Worm (Caenorhabditis elegans): ENCODE data around the gene nlp-7.

The nlp-7 gene

ce11 chrX:8623840-8624591 lies 31.0 kb downstream of the nlp-7 start (continued):
- TF ChIP-seq unc-39 (tag; optimal IDR thresholded peaks at IDR 0.05) (no peak), lin-15B (tag; optimal IDR thresholded peaks at IDR 0.05) (no peak), nhr-25 (tag; optimal IDR thresholded peaks at IDR 0.05; ENCODE audit: borderline replicate concordance, insufficient read depth) (no peak), tra-1 (GFP tag; IDR thresholded peaks at IDR 0.05) (peak; percentile 70), nhr-41 (GFP tag; IDR thresholded peaks at IDR 0.05) (peak; percentile 48), zip-11 (GFP tag; IDR thresholded peaks at IDR 0.05) (peak; percentile 83), ctbp-1 (GFP tag; IDR thresholded peaks at IDR 0.05) (peak; percentile 67), hlh-30 (tag; optimal IDR thresholded peaks at IDR 0.05; ENCODE audit: insufficient read depth) (peak; percentile 37), zag-1 (tag; optimal IDR thresholded peaks at IDR 0.05) (no peak), rbr-2 (tag; optimal IDR thresholded peaks at IDR 0.05) (peak; percentile 56), madf-9 (GFP tag; conservative IDR thresholded peaks at IDR 0.05) (peak; percentile 52), nhr-48 (tag; optimal IDR thresholded peaks at IDR 0.05) (peak; percentile 12), egl-43 (GFP tag; IDR thresholded peaks at IDR 0.05) (peak; percentile 89), daf-19 (GFP tag; conservative IDR thresholded peaks at IDR 0.05) (peak; percentile 72; the same call in 1 of the 2 replicates), zfp-2 (tag; optimal IDR thresholded peaks at IDR 0.05) (no peak), daf-12 (tag; optimal IDR thresholded peaks at IDR 0.05) (no peak), set-16 (GFP tag; IDR thresholded peaks at IDR 0.05) (no peak), nhr-102 (tag; optimal IDR thresholded peaks at IDR 0.05) (peak; percentile 55), tag-97 (GFP tag; IDR thresholded peaks at IDR 0.05) (no peak), madf-5 (GFP tag; IDR thresholded peaks at IDR 0.05) (no peak), lin-38 (GFP tag; IDR thresholded peaks at IDR 0.05) (peak; percentile 79), dmd-8 (GFP tag; IDR thresholded peaks at IDR 0.05) (peak; percentile 60; the same call in 1 of the 2 replicates), zfp-3 (GFP tag; conservative IDR thresholded peaks at IDR 0.05) (peak; percentile 70; the same call in 1 of the 2 replicates), arid-1 (GFP tag; conservative IDR thresholded peaks at IDR 0.05) (peak; percentile 71), spr-1 (tag; optimal IDR thresholded peaks at IDR 0.05) (peak; percentile 73), hlh-11 (tag; optimal IDR thresholded peaks at IDR 0.05) (peak; percentile 44), unc-62 (GFP tag; optimal IDR thresholded peaks at IDR 0.05 in 1 of 2) (no peak), unc-62 (tag; optimal IDR thresholded peaks at IDR 0.05) (no peak), daf-16 (GFP tag; optimal IDR thresholded peaks at IDR 0.05) (peak; percentile 8 to 46), daf-16 (tag; optimal IDR thresholded peaks at IDR 0.05) (peak; percentile 67), Y105C5A.15 (GFP tag; IDR thresholded peaks at IDR 0.05) (peak; percentile 87), T20F7.1 (GFP tag; optimal IDR thresholded peaks at IDR 0.05) (peak; percentile 44), ama-1 (optimal IDR thresholded peaks at IDR 0.05) (no peak), pha-4 (GFP tag; IDR thresholded peaks at IDR 0.05) (peak; percentile 79), pha-4 (tag; optimal IDR thresholded peaks at IDR 0.05) (no peak), nhr-28 (tag; optimal IDR thresholded peaks at IDR 0.05) (peak; percentile 20), duxl-1 (tag; optimal IDR thresholded peaks at IDR 0.05; ENCODE audit: poor library complexity) (peak; percentile 74), attf-4 (tag; optimal IDR thresholded peaks at IDR 0.05) (no peak), mxl-2 (GFP tag; conservative IDR thresholded peaks at IDR 0.05) (0 out of 2 replicates have a peak, but pooled peaks have one; percentile 7), nhr-42 (GFP tag; IDR thresholded peaks at IDR 0.05) (0 out of 2 replicates have a peak, but pooled peaks have one; percentile 11), hmg-1.1 (GFP tag; IDR thresholded peaks at IDR 0.05) (peak; percentile 85), vab-7 (GFP tag; IDR thresholded peaks at IDR 0.05) (peak; percentile 58), lim-7 (GFP tag; IDR thresholded peaks at IDR 0.05) (peak; percentile 78), Y75B8A.6 (GFP tag; IDR thresholded peaks at IDR 0.05) (no peak), nhr-77 (tag; optimal IDR thresholded peaks at IDR 0.05) (peak; percentile 14), F26F4.8 (GFP tag; conservative IDR thresholded peaks at IDR 0.05) (0 out of 2 replicates have a peak, but pooled peaks have one; percentile 57), ztf-11 (tag; optimal IDR thresholded peaks at IDR 0.05) (no peak), ztf-7 (tag; optimal IDR thresholded peaks at IDR 0.05) (peak; percentile 15), lsy-2 (tag; optimal IDR thresholded peaks at IDR 0.05) (peak in 1 of 2 experiments; percentile 38), sdz-12 (GFP tag; optimal IDR thresholded peaks at IDR 0.05) (peak; percentile 15)
